Fruit fly (Drosophila melanogaster): ENCODE results near the gene CG13965.
A peak's percentile ranks its signal among the peaks of the same experiment; 100 is the strongest.

The CG13965 gene

dm6 chr2L:19915195-19915594 lies 47.0 kb downstream of the CG13965 start:
- TF ChIP-seq CG8301 (tag; optimal IDR thresholded peaks at IDR 0.05) (no peak), D1 (tag; optimal IDR thresholded peaks at IDR 0.05) (peak; percentile 76), CG32121 (GFP tag; IDR thresholded peaks at IDR 0.05) (0 out of 2 replicates have a peak, but pooled peaks have one; percentile 15), CG8159 (tag; optimal IDR thresholded peaks at IDR 0.05) (peak; percentile 17)

DNA sequence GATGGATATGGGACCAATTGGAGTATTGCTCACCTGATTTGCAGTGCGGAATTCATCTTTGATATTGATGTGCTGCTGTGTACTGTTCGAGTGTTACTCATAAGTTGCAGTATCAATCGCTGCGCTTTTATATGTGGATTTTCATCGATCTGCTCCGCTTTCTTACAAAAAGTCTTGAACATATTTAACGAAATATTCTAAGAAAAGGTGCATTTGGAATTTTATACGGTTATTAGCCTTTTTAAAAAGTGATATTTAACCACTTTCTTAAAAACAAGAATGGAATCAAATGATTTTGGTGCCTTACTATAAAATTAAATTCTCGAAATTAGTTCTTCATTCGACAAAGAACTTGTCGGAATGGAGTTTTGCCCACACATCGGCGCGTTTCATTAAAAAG lies 48.7 kb downstream of the CG13965 start, which contains the start of gene TotE:
TotE (minus strand) TSS at position 101 of the 400 bp plus-strand sequence.
- TF ChIP-seq CG9948 (tag; optimal IDR thresholded peaks at IDR 0.05) (no peak), CG8159 (tag; optimal IDR thresholded peaks at IDR 0.05) (no peak), EcR (GFP tag; optimal IDR thresholded peaks at IDR 0.05) (no peak), CG8301 (tag; optimal IDR thresholded peaks at IDR 0.05) (no peak), Pif1A (GFP tag; optimal IDR thresholded peaks at IDR 0.05) (no peak), CG34367 (tag; optimal IDR thresholded peaks at IDR 0.05) (no peak), Pif1B (GFP tag; optimal IDR thresholded peaks at IDR 0.05) (no peak), D1 (tag; optimal IDR thresholded peaks at IDR 0.05) (no peak), fd96Ca (GFP tag; IDR thresholded peaks at IDR 0.05) (no peak), CG12605 (GFP tag; IDR thresholded peaks at IDR 0.05) (no peak)

dm6 chr2L:19912277-19912676 lies 49.9 kb downstream of the CG13965 start, which contains the start of gene TotF:
TSS of gene TotF (minus strand) at chr2L:19912377.
- no peak for TF ChIP-seq CG34367 (tag; optimal IDR thresholded peaks at IDR 0.05)
- no peak for TF ChIP-seq rn (GFP tag; IDR thresholded peaks at IDR 0.05)
- TF ChIP-seq Ets98B (GFP tag; IDR thresholded peaks at IDR 0.05) = no peak
- no peak for TF ChIP-seq CG14655 (GFP tag; optimal IDR thresholded peaks at IDR 0.05)
- TF ChIP-seq CG12605 (GFP tag; IDR thresholded peaks at IDR 0.05) = no peak
- no peak for TF ChIP-seq Snoo (tag; optimal IDR thresholded peaks at IDR 0.05)
- TF ChIP-seq CG15710 (tag; optimal IDR thresholded peaks at IDR 0.05) = no peak
- TF ChIP-seq CG17806 (tag; optimal IDR thresholded peaks at IDR 0.05) = no peak
- TF ChIP-seq gl (tag; optimal IDR thresholded peaks at IDR 0.05) = no peak
- no peak for TF ChIP-seq Pif1B (GFP tag; optimal IDR thresholded peaks at IDR 0.05)
- TF ChIP-seq CG4496 (GFP tag; IDR thresholded peaks at IDR 0.05) = no peak
- no peak for TF ChIP-seq CG8301 (tag; optimal IDR thresholded peaks at IDR 0.05)

Data from whole organism, pupa.